Worm (Caenorhabditis elegans): Measurements from ENCODE around the gene F59F5.5.

The F59F5.5 gene

DNA sequence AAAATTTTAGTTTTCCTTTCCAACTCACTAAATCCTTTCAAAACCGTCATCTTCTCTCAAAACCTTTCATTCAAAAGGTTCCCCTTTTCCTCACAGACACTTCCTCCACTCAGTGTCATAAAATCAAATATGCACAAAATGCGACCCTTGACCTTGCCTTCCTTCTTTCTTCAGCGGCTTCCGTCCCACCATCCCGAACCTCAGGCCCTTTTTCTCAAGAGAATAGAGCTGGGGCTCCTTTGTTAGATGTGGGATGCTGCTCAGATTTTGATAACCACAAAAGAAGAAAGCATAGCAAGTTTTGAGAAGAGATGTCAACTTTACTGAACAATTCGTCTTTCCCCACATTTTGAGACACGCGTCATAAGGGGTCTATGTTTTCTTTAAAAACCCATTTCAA, 45.0 kb downstream of the F59F5.5 start:
- TF ChIP-seq lin-29 (GFP tag; IDR thresholded peaks at IDR 0.05) (no peak), zip-11 (GFP tag; IDR thresholded peaks at IDR 0.05) (no peak), nhr-28 (tag; optimal IDR thresholded peaks at IDR 0.05) (no peak), set-16 (GFP tag; IDR thresholded peaks at IDR 0.05) (no peak), mxl-3 (GFP tag; optimal IDR thresholded peaks at IDR 0.05) (no peak), egl-27 (tag; optimal IDR thresholded peaks at IDR 0.05) (no peak), snpc-1.2 (GFP tag; IDR thresholded peaks at IDR 0.05) (no peak)

DNA sequence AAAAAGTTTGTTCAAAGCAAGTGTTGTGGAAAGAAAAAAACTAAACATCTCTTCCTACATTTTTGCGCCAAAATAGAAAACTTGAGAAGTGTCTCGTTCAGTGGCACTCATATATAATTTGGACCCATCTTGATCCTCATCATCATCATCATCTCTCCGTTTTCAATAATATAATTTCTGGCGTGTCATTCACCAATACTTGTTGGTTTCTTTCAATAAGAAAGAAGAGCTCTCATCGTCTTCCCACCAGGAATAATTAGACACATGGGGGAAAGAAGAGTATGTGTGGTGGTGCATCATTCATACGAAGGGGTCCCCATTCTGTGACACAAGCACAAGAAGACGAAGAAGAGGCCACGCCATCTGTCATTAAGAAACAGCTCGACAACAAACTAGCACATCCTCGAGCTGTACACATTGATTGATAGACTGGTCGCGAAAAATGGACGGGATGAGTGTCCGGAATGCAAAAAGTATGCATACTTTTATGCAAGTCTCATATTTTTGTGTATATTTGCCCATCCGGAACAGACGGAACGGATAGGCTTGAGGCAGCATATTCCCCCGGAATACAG, 45.5 kb downstream of the F59F5.5 start:
- TF ChIP-seq dmd-8 (GFP tag; IDR thresholded peaks at IDR 0.05) (no peak), php-3 (GFP tag; IDR thresholded peaks at IDR 0.05) (0 out of 2 replicates have a peak, but pooled peaks have one; percentile 26), ceh-62 (tag; optimal IDR thresholded peaks at IDR 0.05) (no peak), nhr-41 (GFP tag; IDR thresholded peaks at IDR 0.05) (no peak), set-16 (GFP tag; IDR thresholded peaks at IDR 0.05) (no peak), skn-1 (tag; optimal IDR thresholded peaks at IDR 0.05) (no peak), unc-62 (GFP tag; optimal IDR thresholded peaks at IDR 0.05 in 1 of 2) (peak in 1 of 2 experiments; percentile 41), unc-62 (tag; optimal IDR thresholded peaks at IDR 0.05) (no peak)

DNA sequence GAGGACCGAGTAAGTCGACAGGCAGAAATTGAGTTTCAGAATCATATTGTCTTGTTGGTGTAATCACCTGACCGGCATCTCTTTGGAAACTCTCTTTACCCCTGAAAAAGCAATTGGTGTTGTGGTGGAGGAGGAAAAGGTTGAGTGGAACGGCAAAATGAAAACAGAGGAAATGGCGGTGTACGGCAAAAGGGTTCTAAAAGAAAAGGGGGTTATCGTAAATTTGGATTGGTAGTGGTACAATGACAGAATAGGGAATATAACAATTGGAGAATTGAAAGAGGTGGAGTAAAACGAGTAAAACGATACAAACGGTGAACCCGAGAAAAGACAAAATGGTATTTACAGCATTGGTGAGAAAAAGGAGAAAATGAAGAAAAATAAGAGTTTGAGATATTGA, 47.4 kb downstream of the F59F5.5 start, which contains the start of gene sdn-1:
sdn-1 (minus strand) TSS at position 101 of the 400 bp plus-strand sequence.
- no peak for TF ChIP-seq lir-3 (tag; optimal IDR thresholded peaks at IDR 0.05)
- no peak for TF ChIP-seq mxl-3 (GFP tag; optimal IDR thresholded peaks at IDR 0.05)
- TF ChIP-seq aha-1 (tag) = peak; percentile 38
- no peak for TF ChIP-seq nhr-76 (tag; optimal IDR thresholded peaks at IDR 0.05)

DNA sequence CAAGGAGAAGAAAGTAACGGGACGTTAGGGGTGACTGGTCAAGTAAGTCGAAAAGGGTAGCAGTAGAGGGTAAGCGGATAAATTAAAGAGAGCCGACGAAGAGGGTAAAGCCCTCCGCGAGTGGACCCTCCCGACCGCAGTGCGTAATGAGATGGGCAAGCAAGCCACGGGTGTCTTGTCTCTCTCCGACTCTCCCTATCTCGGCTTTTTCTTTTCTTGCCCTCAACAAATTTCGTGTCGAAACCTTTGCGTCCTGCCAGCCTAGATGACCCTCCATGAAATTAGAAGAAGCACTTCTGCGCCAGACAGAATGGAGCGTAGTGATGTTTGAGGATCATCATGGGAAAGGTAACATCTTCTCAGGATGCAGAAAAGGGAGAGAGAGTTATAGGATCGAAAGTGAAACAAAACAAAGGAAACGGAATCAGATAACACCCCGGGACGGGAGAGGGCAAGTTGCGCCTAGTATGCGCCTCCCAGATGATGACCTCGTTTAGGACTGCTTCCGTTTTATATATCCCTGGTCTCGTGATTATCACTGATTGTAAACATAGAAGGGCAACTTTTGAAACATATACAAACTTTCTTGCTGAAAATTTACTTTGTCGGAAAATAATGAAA, 48.0 kb downstream of the F59F5.5 start:
- TF ChIP-seq nhr-41 (GFP tag; IDR thresholded peaks at IDR 0.05) (no peak), unc-62 (GFP tag; optimal IDR thresholded peaks at IDR 0.05 in 1 of 2) (peak in 1 of 2 experiments; percentile 81), unc-62 (tag; optimal IDR thresholded peaks at IDR 0.05) (no peak), snpc-1.2 (GFP tag; IDR thresholded peaks at IDR 0.05) (no peak), egl-43 (GFP tag; IDR thresholded peaks at IDR 0.05) (no peak), T20F7.1 (GFP tag; optimal IDR thresholded peaks at IDR 0.05) (no peak), aha-1 (tag) (peak; percentile 93), fkh-10 (GFP tag; optimal IDR thresholded peaks at IDR 0.05) (peak; percentile 3), hlh-30 (tag; optimal IDR thresholded peaks at IDR 0.05; ENCODE audit: insufficient read depth) (peak; percentile 44), mdt-29 (GFP tag; IDR thresholded peaks at IDR 0.05) (no peak), nhr-48 (tag; optimal IDR thresholded peaks at IDR 0.05) (no peak), skn-1 (tag; optimal IDR thresholded peaks at IDR 0.05) (no peak), nhr-102 (tag; optimal IDR thresholded peaks at IDR 0.05) (no peak), tag-97 (GFP tag; IDR thresholded peaks at IDR 0.05) (0 out of 2 replicates have a peak, but pooled peaks have one; percentile 48)

DNA sequence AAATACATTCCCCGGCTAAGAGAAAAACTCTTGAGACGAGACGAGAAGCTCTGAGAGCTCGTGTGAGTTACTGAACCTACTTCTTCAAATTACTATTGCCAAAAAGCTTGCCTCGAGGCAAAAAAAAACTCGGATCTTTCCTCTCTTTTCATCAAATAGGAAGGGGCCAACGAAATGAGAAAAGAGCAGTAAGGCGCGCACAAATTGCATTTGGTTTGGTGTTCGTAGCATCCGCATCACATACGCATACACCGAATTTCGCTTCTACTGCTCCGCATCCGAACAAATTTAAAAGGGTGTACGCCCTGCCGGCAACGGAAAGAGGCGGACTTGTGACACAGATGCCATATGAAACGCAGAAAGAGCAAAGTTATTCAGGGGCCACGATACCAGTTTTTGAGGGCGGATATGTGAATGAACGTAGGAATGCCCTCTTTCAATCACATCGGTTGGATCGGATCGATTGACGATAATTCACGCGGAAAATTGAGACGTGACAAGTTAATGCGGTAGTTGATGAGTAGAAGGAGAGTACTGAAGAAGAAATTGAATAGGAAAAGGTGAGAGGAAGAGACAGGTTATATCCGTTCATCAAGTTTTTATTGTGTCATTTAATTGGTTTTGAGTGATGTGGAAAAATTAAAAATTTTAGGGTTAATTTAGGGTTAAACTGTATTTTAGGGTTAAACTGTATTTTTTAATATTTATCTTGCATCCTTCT, 49.0 kb downstream of the F59F5.5 start:
- TF ChIP-seq F37D6.2 (tag; optimal IDR thresholded peaks at IDR 0.05) (no peak), fkh-10 (GFP tag; optimal IDR thresholded peaks at IDR 0.05) (peak; percentile 50), hlh-30 (tag; optimal IDR thresholded peaks at IDR 0.05; ENCODE audit: insufficient read depth) (peak; percentile 17), tra-1 (GFP tag; IDR thresholded peaks at IDR 0.05) (no peak), unc-62 (GFP tag; optimal IDR thresholded peaks at IDR 0.05 in 1 of 2) (peak in 1 of 2 experiments; percentile 60), unc-62 (tag; optimal IDR thresholded peaks at IDR 0.05) (no peak), ces-1 (GFP tag; optimal IDR thresholded peaks at IDR 0.05) (peak; percentile 44), ctbp-1 (GFP tag; IDR thresholded peaks at IDR 0.05) (peak; percentile 53; the same call in 1 of the 2 replicates), nhr-111 (GFP tag; optimal IDR thresholded peaks at IDR 0.05) (no peak), aha-1 (tag) (no peak)

Data from whole organism, L4 larva.